Fruit fly (Drosophila melanogaster) whole organism: ENCODE results near the gene CG14174.

ENCODE experiments used
- CG8478 ChIP-seq: fragments of >200 bp; optimal IDR thresholded peaks from 2 replicates; lab custom pipeline; 2018; ENCODE audit warnings: inconsistent platforms
- Dll ChIP-seq: fragments of >200 bp; optimal IDR thresholded peaks from 2 replicates; lab custom pipeline; 2017
- EcR ChIP-seq, 2 experiments: fragments of >200 bp; optimal IDR thresholded peaks; 2 replicates each; lab custom pipeline; 2017; ENCODE audit warnings: missing biosample characterization in 2 of 2, missing genetic modification characterization in 2 of 2, missing genetic modification reagents in 2 of 2
- pan ChIP-seq: fragments of >200 bp; optimal IDR thresholded peaks from 2 replicates; lab custom pipeline; 2017
- psq ChIP-seq: fragments of >200 bp; optimal IDR thresholded peaks from 2 replicates; lab custom pipeline; 2017
- usp ChIP-seq: fragments of >200 bp; optimal IDR thresholded peaks from 2 replicates; lab custom pipeline; 2017; ENCODE audit warnings: missing biosample characterization, missing genetic modification characterization, mixed read lengths

The CG14174 gene

dm6 chr3L:9697527-9697883 is 21.6 kb upstream of the CG14174 start:
- TF ChIP-seq EcR (GFP tag; optimal IDR thresholded peaks at IDR 0.05; lab: Kevin White, UChicago), result no peak
- TF ChIP-seq usp, result no peak
- no peak for TF ChIP-seq Dll
- no peak for TF ChIP-seq pan (lab: Kevin White, UChicago)
- TF ChIP-seq CG8478 (lab: Kevin White, UChicago), result no peak
- no peak for TF ChIP-seq psq (lab: Kevin White, UChicago)

dm6 chr3L:9698193-9698642 is 20.9 kb upstream of the CG14174 start, which contains the start of gene Ubc4:
Ubc4 (plus strand) TSS chr3L:9698336.
- TF ChIP-seq Dll (no peak), EcR (GFP tag; optimal IDR thresholded peaks at IDR 0.05; lab: Kevin White, UChicago) (no peak), usp (no peak), CG8478 (lab: Kevin White, UChicago) (no peak)

- no peak for TF ChIP-seq psq (lab: Kevin White, UChicago)
Observed at dm6 chr3L:9703495-9703894, 15.6 kb upstream of the CG14174 start, which contains the start of gene CG6761. CG6761 (minus strand) TSS chr3L:9703595.

- TF ChIP-seq pan (lab: Kevin White, UChicago) (no peak), Dll (no peak), CG8478 (lab: Kevin White, UChicago) (no peak), psq (lab: Kevin White, UChicago) (no peak), EcR (GFP tag; optimal IDR thresholded peaks at IDR 0.05; lab: Kevin White, UChicago) (no peak), usp (no peak)
Observed at dm6 chr3L:9704162-9704748, 14.9 kb upstream of the CG14174 start, which contains the start of gene CG16711. CG16711 (plus strand) TSS chr3L:9704331.

dm6 chr3L:9705591-9705990 is 13.5 kb upstream of the CG14174 start:
- TF ChIP-seq pan (lab: Kevin White, UChicago), result no peak
- no peak for TF ChIP-seq EcR (GFP tag; optimal IDR thresholded peaks at IDR 0.05; lab: Kevin White, UChicago)
- no peak for TF ChIP-seq Dll
- TF ChIP-seq usp, result no peak
- TF ChIP-seq psq (lab: Kevin White, UChicago), result no peak
- no peak for TF ChIP-seq CG8478 (lab: Kevin White, UChicago)

dm6 chr3L:9708797-9709196 is 10.3 kb upstream of the CG14174 start:
- TF ChIP-seq CG8478 (lab: Kevin White, UChicago) (no peak), psq (lab: Kevin White, UChicago) (no peak), pan (lab: Kevin White, UChicago) (no peak), EcR (GFP tag; optimal IDR thresholded peaks at IDR 0.05; lab: Kevin White, UChicago) (no peak), Dll (no peak), usp (no peak)

dm6 chr3L:9711203-9711602 is 7.9 kb upstream of the CG14174 start:
- TF ChIP-seq EcR (GFP tag; optimal IDR thresholded peaks at IDR 0.05; lab: Kevin White, UChicago) (no peak), Dll (no peak), CG8478 (lab: Kevin White, UChicago) (no peak), usp (no peak), pan (lab: Kevin White, UChicago) (no peak), psq (lab: Kevin White, UChicago) (no peak)

dm6 chr3L:9712066-9712789 is 6.9 kb upstream of the CG14174 start:
- TF ChIP-seq CG8478 (lab: Kevin White, UChicago), result no peak
- TF ChIP-seq Dll, result no peak
- TF ChIP-seq usp, result no peak
- no peak for TF ChIP-seq pan (lab: Kevin White, UChicago)
- no peak for TF ChIP-seq psq (lab: Kevin White, UChicago)
- no peak for TF ChIP-seq EcR (GFP tag; optimal IDR thresholded peaks at IDR 0.05; lab: Kevin White, UChicago)

dm6 chr3L:9713383-9713827 is 5.7 kb upstream of the CG14174 start, which contains the start of gene SH3PX1:
SH3PX1 (minus strand) TSS chr3L:9713827.
- TF ChIP-seq pan (lab: Kevin White, UChicago) (no peak), usp (no peak), EcR (GFP tag; optimal IDR thresholded peaks at IDR 0.05; lab: Kevin White, UChicago) (no peak), psq (lab: Kevin White, UChicago) (no peak), CG8478 (lab: Kevin White, UChicago) (no peak)

dm6 chr3L:9713828-9714536 is 5.1 kb upstream of the CG14174 start, which contains the start of gene vsg:
vsg (plus strand) TSS chr3L:9714324.
- TF ChIP-seq Dll (no peak), EcR (GFP tag; optimal IDR thresholded peaks at IDR 0.05; lab: Kevin White, UChicago) (no peak), pan (lab: Kevin White, UChicago) (no peak), usp (no peak)

dm6 chr3L:9714537-9715144 is 4.5 kb upstream of the CG14174 start:
- no peak for TF ChIP-seq Dll
- TF ChIP-seq EcR (GFP tag; optimal IDR thresholded peaks at IDR 0.05; lab: Kevin White, UChicago), result no peak
- TF ChIP-seq CG8478 (lab: Kevin White, UChicago), result no peak
- no peak for TF ChIP-seq psq (lab: Kevin White, UChicago)
- no peak for TF ChIP-seq usp
- no peak for TF ChIP-seq pan (lab: Kevin White, UChicago)
